Fruit fly (Drosophila melanogaster): ENCODE measurements around the gene CG45413.
A peak's percentile ranks its signal among the peaks of the same experiment; 100 is the strongest.

Gene CG45413

DNA sequence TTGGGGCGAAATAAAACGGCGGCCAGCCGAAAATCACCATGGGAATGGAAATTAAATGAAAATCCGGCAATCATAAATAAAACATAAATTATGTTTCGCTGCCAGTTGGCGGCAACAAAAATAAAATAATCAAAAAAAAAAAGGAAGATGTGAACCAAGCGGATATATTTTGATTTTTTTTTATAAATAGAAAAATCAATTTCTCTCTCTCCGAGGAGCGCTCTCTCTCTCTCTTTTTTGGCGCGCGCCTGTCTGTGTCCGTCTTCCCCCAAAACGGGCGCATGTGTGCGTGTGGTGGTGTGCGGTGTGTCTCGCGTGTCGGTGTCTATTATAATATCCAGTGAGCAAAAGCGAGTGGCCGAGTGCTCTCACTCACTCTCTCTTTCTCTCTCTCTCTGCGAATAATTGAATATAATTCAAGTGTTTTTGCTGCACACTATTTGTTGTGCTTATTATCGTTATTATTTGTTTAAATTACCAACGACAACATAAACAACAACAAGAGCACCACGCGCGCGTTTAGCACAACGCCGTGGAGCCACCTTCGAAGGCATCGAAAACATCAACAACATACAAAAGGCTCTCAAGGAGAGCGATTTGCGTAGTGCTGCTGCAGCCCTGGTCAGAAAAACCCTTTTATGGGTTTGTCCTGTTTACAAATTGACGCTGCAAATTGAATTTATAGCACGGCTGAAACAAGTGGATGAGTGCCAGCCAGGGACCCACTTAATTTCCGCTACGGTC is 11.6 kb upstream of the CG45413 start (continued):
- TF ChIP-seq CG30020 (tag; optimal IDR thresholded peaks at IDR 0.05) (no peak), ci (GFP tag; IDR thresholded peaks at IDR 0.05) (0 out of 3 replicates have a peak, but pooled peaks have one; percentile 10), eve (GFP tag; optimal IDR thresholded peaks at IDR 0.05) (peak in 1 of 2 experiments; percentile 4), CG14667 (GFP tag; IDR thresholded peaks at IDR 0.05) (no peak), sqz (GFP tag; optimal IDR thresholded peaks at IDR 0.05) (peak; percentile 70), CG9932 (GFP tag; IDR thresholded peaks at IDR 0.05) (no peak), Trl (optimal IDR thresholded peaks at IDR 0.05) (peak; percentile 82 to 86), Trl (GFP tag; optimal IDR thresholded peaks at IDR 0.05) (no peak), sob (GFP tag; IDR thresholded peaks at IDR 0.05) (no peak), Myb (GFP tag; optimal IDR thresholded peaks at IDR 0.05) (no peak), Fer3 (tag; optimal IDR thresholded peaks at IDR 0.05) (no peak), kah (GFP tag; optimal IDR thresholded peaks at IDR 0.05) (peak; percentile 8), Ets65A (GFP tag) (no peak), CG18262 (tag; optimal IDR thresholded peaks at IDR 0.05) (no peak), HHEX (GFP tag; optimal IDR thresholded peaks at IDR 0.05) (no peak), Hr39 (optimal IDR thresholded peaks at IDR 0.05) (no peak), unpg (GFP tag; optimal IDR thresholded peaks at IDR 0.05) (no peak), Chrac-16 (GFP tag; optimal IDR thresholded peaks at IDR 0.05) (no peak), CG32772 (GFP tag; IDR thresholded peaks at IDR 0.05) (no peak), CG7357 (GFP tag; IDR thresholded peaks at IDR 0.05) (no peak), seq (GFP tag; IDR thresholded peaks at IDR 0.05) (peak; percentile 43; the same call in 1 of the 2 replicates), Adf1 (GFP tag; IDR thresholded peaks at IDR 0.05) (no peak), so (GFP tag; IDR thresholded peaks at IDR 0.05) (peak; percentile 14; the same call in 1 of the 3 replicates), CG10543 (GFP tag; optimal IDR thresholded peaks at IDR 0.05) (no peak), CG12299 (tag; optimal IDR thresholded peaks at IDR 0.05) (no peak), CG12391 (tag; optimal IDR thresholded peaks at IDR 0.05) (no peak), CG10267 (tag; optimal IDR thresholded peaks at IDR 0.05) (no peak), ash1 (GFP tag; optimal IDR thresholded peaks at IDR 0.05) (no peak), Blimp-1 (GFP tag; optimal IDR thresholded peaks at IDR 0.05) (no peak), BEAF-32 (GFP tag; optimal IDR thresholded peaks at IDR 0.05) (no peak), CG7928 (GFP tag; optimal IDR thresholded peaks at IDR 0.05) (peak; percentile 70), gro (GFP tag; optimal IDR thresholded peaks at IDR 0.05) (no peak), Med (GFP tag) (peak; percentile 29), CG6689 (GFP tag; IDR thresholded peaks at IDR 0.05) (no peak), fu2 (GFP tag; optimal IDR thresholded peaks at IDR 0.05) (no peak), sim (GFP tag; IDR thresholded peaks at IDR 0.05) (no peak), CG10321 (GFP tag; IDR thresholded peaks at IDR 0.05) (no peak), CG43689 (GFP tag; IDR thresholded peaks at IDR 0.05) (no peak), sens-2 (GFP tag; IDR thresholded peaks at IDR 0.05) (no peak), CG13287 (GFP tag; IDR thresholded peaks at IDR 0.05; ENCODE audit: partially characterized antibody) (peak; percentile 17; the same call in 1 of the 2 replicates), vvl (GFP tag; IDR thresholded peaks at IDR 0.05) (no peak), ranshi (GFP tag; IDR thresholded peaks at IDR 0.05) (no peak), ase (GFP tag; IDR thresholded peaks at IDR 0.05) (no peak), CG31224 (GFP tag; IDR thresholded peaks at IDR 0.05) (no peak), ato (GFP tag; IDR thresholded peaks at IDR 0.05; ENCODE audit: partially characterized antibody) (no peak), oc (tag; optimal IDR thresholded peaks at IDR 0.05) (no peak), Taf1 (GFP tag; IDR thresholded peaks at IDR 0.05) (no peak), CG7839 (tag; optimal IDR thresholded peaks at IDR 0.05) (no peak), D19B (GFP tag; optimal IDR thresholded peaks at IDR 0.05) (no peak), Dll (GFP tag; IDR thresholded peaks at IDR 0.05; ENCODE audit: partially characterized antibody) (no peak)

All from whole organism, embryonic.